Fruit fly (Drosophila melanogaster): ENCODE data around the gene CG33493.

Gene CG33493

DNA sequence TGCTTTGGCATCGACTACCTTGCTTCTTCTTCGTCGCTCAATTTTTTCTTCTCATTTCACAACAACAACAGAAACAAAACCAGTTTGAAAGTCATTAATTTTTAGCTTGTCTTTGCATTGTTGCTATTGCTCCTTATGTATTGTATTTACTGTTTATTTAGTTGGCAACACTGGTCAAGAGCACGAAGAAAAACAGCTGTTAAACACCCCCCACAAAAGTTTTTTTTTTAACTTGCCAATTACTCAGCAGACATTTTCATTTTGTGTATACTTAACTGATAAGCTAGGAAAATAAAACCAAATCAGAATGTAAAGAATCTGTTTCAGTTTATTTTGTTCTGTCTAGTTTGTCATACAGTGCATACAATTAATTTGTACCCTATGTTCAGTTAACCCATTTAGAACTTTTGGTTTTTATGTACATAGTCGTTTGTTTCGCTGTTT, 13.2 kb downstream of the CG33493 start:
- TF ChIP-seq CG11617 (GFP tag; optimal IDR thresholded peaks at IDR 0.05) (no peak), CG12768 (GFP tag; optimal IDR thresholded peaks at IDR 0.05) (no peak), Mnt (GFP tag; optimal IDR thresholded peaks at IDR 0.05) (no peak), cic (GFP tag; optimal IDR thresholded peaks at IDR 0.05) (no peak), toe (GFP tag; optimal IDR thresholded peaks at IDR 0.05) (no peak), CG1620 (GFP tag; optimal IDR thresholded peaks at IDR 0.05) (no peak), CG7045 (GFP tag; optimal IDR thresholded peaks at IDR 0.05) (no peak), Hr96 (GFP tag; optimal IDR thresholded peaks at IDR 0.05) (no peak), tj (GFP tag; optimal IDR thresholded peaks at IDR 0.05) (peak; percentile 11), CG14711 (tag; optimal IDR thresholded peaks at IDR 0.05) (peak; percentile 20), CG5204 (GFP tag; optimal IDR thresholded peaks at IDR 0.05) (no peak), ovo (GFP tag; optimal IDR thresholded peaks at IDR 0.05) (no peak), Clk (GFP tag; optimal IDR thresholded peaks at IDR 0.05) (no peak), cnc (optimal IDR thresholded peaks at IDR 0.05) (no peak), CG33017 (tag; optimal IDR thresholded peaks at IDR 0.05) (no peak), pad (GFP tag; optimal IDR thresholded peaks at IDR 0.05) (no peak), Crg-1 (GFP tag; optimal IDR thresholded peaks at IDR 0.05) (no peak), bab1 (GFP tag; optimal IDR thresholded peaks at IDR 0.05) (no peak), kay (GFP tag; ENCODE audit: borderline replicate concordance) (no peak), CG7101 (tag; optimal IDR thresholded peaks at IDR 0.05) (peak; percentile 7)

DNA sequence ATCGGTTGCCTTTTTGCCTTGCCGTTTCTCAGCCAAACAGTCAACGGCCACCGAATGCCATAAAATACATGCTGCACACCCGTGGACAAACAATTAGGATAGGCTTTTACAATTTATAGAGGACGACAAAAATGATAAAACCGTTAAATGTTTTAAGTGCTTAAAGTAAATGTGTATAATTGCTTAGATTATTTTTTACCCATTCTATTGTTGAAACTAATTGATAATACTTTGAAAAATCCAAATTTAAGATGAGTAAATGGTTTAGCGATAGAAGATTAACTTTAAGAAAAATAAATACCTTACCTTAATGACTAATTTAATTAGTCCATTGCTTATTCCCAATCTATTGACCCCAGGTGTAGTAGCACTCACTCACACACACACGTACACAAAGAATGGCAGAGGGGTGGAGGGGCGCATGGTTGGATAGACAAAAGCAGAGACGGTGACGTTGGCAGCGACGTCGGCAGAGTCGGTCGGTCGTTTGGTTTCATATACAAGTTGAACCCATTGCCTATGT, 14.4 kb downstream of the CG33493 start:
- TF ChIP-seq kay (GFP tag; ENCODE audit: borderline replicate concordance) (no peak), Crg-1 (GFP tag; optimal IDR thresholded peaks at IDR 0.05) (peak; percentile 78), pad (GFP tag; optimal IDR thresholded peaks at IDR 0.05) (peak; percentile 83), Clk (GFP tag; optimal IDR thresholded peaks at IDR 0.05) (peak; percentile 85), cic (GFP tag; optimal IDR thresholded peaks at IDR 0.05) (peak; percentile 48), CG7045 (GFP tag; optimal IDR thresholded peaks at IDR 0.05) (peak; percentile 96), toe (GFP tag; optimal IDR thresholded peaks at IDR 0.05) (peak; percentile 86), CG12768 (GFP tag; optimal IDR thresholded peaks at IDR 0.05) (peak; percentile 89), CG1620 (GFP tag; optimal IDR thresholded peaks at IDR 0.05) (peak; percentile 72), Hr96 (GFP tag; optimal IDR thresholded peaks at IDR 0.05) (peak; percentile 89), bab1 (GFP tag; optimal IDR thresholded peaks at IDR 0.05) (peak; percentile 96), Mnt (GFP tag; optimal IDR thresholded peaks at IDR 0.05) (peak; percentile 75), CG5204 (GFP tag; optimal IDR thresholded peaks at IDR 0.05) (peak; percentile 94), CG7101 (tag; optimal IDR thresholded peaks at IDR 0.05) (peak; percentile 95), CG33017 (tag; optimal IDR thresholded peaks at IDR 0.05) (peak; percentile 96), CG14711 (tag; optimal IDR thresholded peaks at IDR 0.05) (peak; percentile 82), ovo (GFP tag; optimal IDR thresholded peaks at IDR 0.05) (peak; percentile 78), cnc (optimal IDR thresholded peaks at IDR 0.05) (no peak), CG11617 (GFP tag; optimal IDR thresholded peaks at IDR 0.05) (peak; percentile 95), tj (GFP tag; optimal IDR thresholded peaks at IDR 0.05) (peak; percentile 78)

DNA sequence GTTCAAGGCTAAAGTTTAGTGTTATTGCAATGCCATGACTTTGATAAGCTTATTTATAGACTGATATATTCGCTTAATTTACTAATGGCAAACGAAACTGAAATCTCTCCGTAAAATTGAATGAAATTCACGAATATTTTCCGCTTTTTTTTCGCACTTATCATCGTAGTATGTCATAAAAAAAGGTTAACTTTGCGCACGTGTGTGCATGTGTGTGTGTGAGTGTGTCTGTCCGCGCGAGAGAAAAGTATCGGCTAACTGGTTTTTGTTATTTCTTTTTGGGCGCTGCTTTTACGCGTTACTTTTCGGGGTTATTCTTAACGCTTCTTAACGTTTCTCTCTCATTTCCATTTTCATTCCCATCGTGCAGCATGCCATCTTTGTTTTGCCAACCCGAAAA, 15.2 kb downstream of the CG33493 start:
- TF ChIP-seq kay (GFP tag; ENCODE audit: borderline replicate concordance) (peak; percentile 20), CG5204 (GFP tag; optimal IDR thresholded peaks at IDR 0.05) (no peak)

DNA sequence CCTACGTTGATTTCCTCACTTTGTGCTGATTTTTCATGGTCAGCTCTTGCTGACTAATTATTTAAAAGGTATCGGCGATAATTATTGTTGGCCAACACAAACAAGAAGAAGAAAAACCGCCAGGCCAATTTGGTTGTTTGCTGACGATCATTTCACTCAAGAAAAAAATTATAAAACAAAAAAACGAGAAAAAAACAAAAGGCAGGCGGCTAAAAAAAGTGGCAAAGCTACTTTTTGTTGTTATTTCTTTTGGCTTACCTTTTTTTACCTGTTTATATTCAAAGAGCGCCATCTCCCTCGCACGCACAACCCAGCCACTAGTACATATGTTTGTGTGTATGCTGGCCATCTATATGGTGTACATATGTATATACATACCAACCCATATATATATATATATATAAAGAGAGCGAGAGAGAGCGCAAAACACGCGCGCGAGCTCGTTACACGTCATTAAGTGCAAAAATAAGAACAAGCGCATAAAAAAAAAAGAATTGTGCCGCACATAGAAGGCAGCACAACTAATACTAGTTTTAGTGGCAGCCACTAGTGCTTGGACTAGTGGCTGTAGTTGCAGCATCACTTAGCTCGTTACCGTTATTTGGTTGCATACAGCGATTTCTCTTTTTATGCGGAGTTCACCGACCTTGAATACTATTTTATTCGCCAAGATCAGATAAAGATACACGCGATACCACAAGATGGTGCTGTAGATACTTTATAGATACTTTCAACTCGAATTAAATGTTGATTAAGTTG, 17.2 kb downstream of the CG33493 start:
- TF ChIP-seq kay (GFP tag; ENCODE audit: borderline replicate concordance) = peak; percentile 67
- no peak for TF ChIP-seq Mnt (GFP tag; optimal IDR thresholded peaks at IDR 0.05)
- TF ChIP-seq Crg-1 (GFP tag; optimal IDR thresholded peaks at IDR 0.05) = no peak
- no peak for TF ChIP-seq toe (GFP tag; optimal IDR thresholded peaks at IDR 0.05)
- peak; percentile 5 for TF ChIP-seq CG11617 (GFP tag; optimal IDR thresholded peaks at IDR 0.05)
- TF ChIP-seq tj (GFP tag; optimal IDR thresholded peaks at IDR 0.05) = peak; percentile 98

DNA sequence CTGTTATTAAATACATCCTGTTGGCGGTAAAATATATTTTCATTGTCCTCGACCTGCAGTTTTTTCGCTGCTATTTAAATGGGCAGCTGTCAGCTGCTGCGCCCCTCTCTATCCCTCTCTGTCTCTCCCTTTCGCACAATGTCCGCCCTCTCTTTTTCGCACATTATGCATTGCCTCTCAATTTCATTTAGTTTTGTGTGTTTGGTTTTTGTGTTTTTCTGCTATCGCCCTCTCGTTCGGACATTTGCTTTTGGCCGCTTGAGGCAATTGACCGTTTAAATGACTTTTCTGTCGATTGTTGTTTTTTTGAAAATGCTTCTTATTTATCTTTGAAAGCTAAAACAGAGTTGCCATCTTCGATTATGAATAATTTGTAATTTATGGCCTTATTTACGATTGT, 18.0 kb downstream of the CG33493 start:
- TF ChIP-seq CG11617 (GFP tag; optimal IDR thresholded peaks at IDR 0.05) (no peak), CG14711 (tag; optimal IDR thresholded peaks at IDR 0.05) (peak; percentile 6)

DNA sequence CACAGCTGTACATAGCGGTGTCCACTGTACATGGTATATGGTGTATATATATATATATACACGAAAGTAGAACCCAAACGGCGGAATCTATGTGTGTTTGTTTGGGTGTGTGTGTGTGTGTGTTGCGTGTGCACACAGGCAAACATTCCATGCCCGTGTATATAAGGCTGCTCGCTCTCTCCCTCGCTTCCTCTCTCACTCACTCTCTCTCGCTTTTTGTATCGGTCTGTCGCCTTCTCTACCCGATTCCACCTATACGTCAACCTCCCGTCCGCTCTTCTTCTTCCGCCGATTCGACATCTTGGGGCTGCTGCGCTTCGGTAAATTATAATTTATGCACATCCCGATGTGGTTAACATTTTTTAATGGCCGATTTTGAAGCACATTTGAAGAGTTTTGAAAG, 18.8 kb downstream of the CG33493 start:
- TF ChIP-seq CG1620 (GFP tag; optimal IDR thresholded peaks at IDR 0.05) (no peak), bab1 (GFP tag; optimal IDR thresholded peaks at IDR 0.05) (no peak), CG33017 (tag; optimal IDR thresholded peaks at IDR 0.05) (no peak), pad (GFP tag; optimal IDR thresholded peaks at IDR 0.05) (no peak), cnc (optimal IDR thresholded peaks at IDR 0.05) (no peak), Crg-1 (GFP tag; optimal IDR thresholded peaks at IDR 0.05) (no peak), CG7045 (GFP tag; optimal IDR thresholded peaks at IDR 0.05) (no peak), kay (GFP tag; ENCODE audit: borderline replicate concordance) (no peak), CG14711 (tag; optimal IDR thresholded peaks at IDR 0.05) (no peak), CG5204 (GFP tag; optimal IDR thresholded peaks at IDR 0.05) (no peak), cic (GFP tag; optimal IDR thresholded peaks at IDR 0.05) (no peak), toe (GFP tag; optimal IDR thresholded peaks at IDR 0.05) (no peak), Clk (GFP tag; optimal IDR thresholded peaks at IDR 0.05) (no peak), CG7101 (tag; optimal IDR thresholded peaks at IDR 0.05) (no peak), tj (GFP tag; optimal IDR thresholded peaks at IDR 0.05) (no peak), Hr96 (GFP tag; optimal IDR thresholded peaks at IDR 0.05) (no peak), Mnt (GFP tag; optimal IDR thresholded peaks at IDR 0.05) (no peak), ovo (GFP tag; optimal IDR thresholded peaks at IDR 0.05) (no peak), CG11617 (GFP tag; optimal IDR thresholded peaks at IDR 0.05) (no peak), CG12768 (GFP tag; optimal IDR thresholded peaks at IDR 0.05) (no peak)
